Fruit fly (Drosophila melanogaster) whole organism, embryonic: ENCODE results near the gene STUB1.

Experiments used
- BEAF-32 ChIP-seq: fragments of 200-800 bp; sonication (Bioruptor generic); optimal IDR thresholded peaks from 3 replicates; lab custom pipeline; 2017; ENCODE audit warnings: missing biosample characterization, missing genetic modification characterization, mild to moderate bottlenecking, moderate library complexity, missing genetic modification reagents
- CG10147 ChIP-seq: fragments of 200-800 bp; sonication (Bioruptor generic); optimal IDR thresholded peaks from 2 replicates; lab custom pipeline; 2019; ENCODE audit warnings: missing biosample characterization, mild to moderate bottlenecking, missing genetic modification characterization, moderate library complexity
- CG10431 ChIP-seq: fragments of 200-800 bp; sonication (Bioruptor generic); optimal IDR thresholded peaks from 3 replicates; lab custom pipeline; 2018; ENCODE audit warnings: missing biosample characterization, mild to moderate bottlenecking, missing genetic modification characterization
- CG11085 ChIP-seq: fragments of 200-800 bp; sonication (Bioruptor generic); IDR thresholded peaks from 2 replicates; pipeline ENCODE4 v1.3.6; 2022; ENCODE audit warnings: missing biosample characterization, missing genetic modification characterization
- CG1603 ChIP-seq: fragments of 200-800 bp; sonication (Bioruptor generic); optimal IDR thresholded peaks from 2 replicates; lab custom pipeline; 2019; ENCODE audit warnings: missing biosample characterization, mild to moderate bottlenecking, missing genetic modification characterization, moderate library complexity
- CG17359 ChIP-seq: fragments of 200-800 bp; sonication (Bioruptor generic); optimal IDR thresholded peaks from 3 replicates; lab custom pipeline; 2018; ENCODE audit warnings: missing biosample characterization, mild to moderate bottlenecking, missing genetic modification characterization, moderate library complexity
- CG17829 ChIP-seq: fragments of 200-800 bp; optimal IDR thresholded peaks from 2 replicates; lab custom pipeline; 2019; ENCODE audit warnings: missing biosample characterization, mild to moderate bottlenecking, missing genetic modification characterization, moderate library complexity
- CG18262 ChIP-seq: fragments of 200-800 bp; optimal IDR thresholded peaks from 3 replicates; lab custom pipeline; 2019; ENCODE audit warnings: missing biosample characterization, mild to moderate bottlenecking, missing genetic modification characterization, moderate library complexity
- CG2202 ChIP-seq: fragments of 200-800 bp; sonication (Bioruptor generic); optimal IDR thresholded peaks from 2 replicates; lab custom pipeline; 2018; ENCODE audit warnings: missing biosample characterization, mild to moderate bottlenecking, missing genetic modification characterization
- CG31441 ChIP-seq: fragments of 200-800 bp; sonication (Bioruptor generic); IDR thresholded peaks from 2 replicates; pipeline ENCODE4 v1.3.6; 2022; ENCODE audit warnings: missing biosample characterization, missing genetic modification characterization
- CG3847 ChIP-seq: fragments of 200-800 bp; sonication (Bioruptor generic); IDR thresholded peaks from 2 replicates; pipeline ENCODE4 v1.3.6; 2022; ENCODE audit warnings: missing biosample characterization, missing genetic modification characterization
- CG6272 ChIP-seq: fragments of 200-800 bp; sonication (Bioruptor generic); IDR thresholded peaks from 2 replicates; pipeline ENCODE4 v1.3.6; 2022; ENCODE audit warnings: missing biosample characterization, missing genetic modification characterization
- CG6791 ChIP-seq: fragments of 200-800 bp; sonication (Bioruptor generic); IDR thresholded peaks from 3 replicates; pipeline ENCODE4 v1.3.6; 2022; ENCODE audit warnings: missing biosample characterization, missing genetic modification characterization; ENCODE audit not compliant: partially characterized antibody
- CG7372 ChIP-seq: fragments of 200-800 bp; sonication (Bioruptor generic); IDR thresholded peaks from 2 replicates; pipeline ENCODE4 v1.3.6; 2022; ENCODE audit warnings: missing biosample characterization, missing genetic modification characterization
- CG7839 ChIP-seq: fragments of 200-800 bp; sonication (Bioruptor generic); optimal IDR thresholded peaks from 3 replicates; lab custom pipeline; 2018; ENCODE audit warnings: missing biosample characterization, mild to moderate bottlenecking, missing genetic modification characterization, moderate library complexity
- CG9437 ChIP-seq: fragments of 200-800 bp; sonication (Bioruptor generic); optimal IDR thresholded peaks from 2 replicates; lab custom pipeline; 2018; ENCODE audit warnings: missing biosample characterization, mild to moderate bottlenecking, missing genetic modification characterization
- Dek ChIP-seq: fragments of 200-800 bp; sonication (Bioruptor generic); optimal IDR thresholded peaks from 3 replicates; lab custom pipeline; 2019; ENCODE audit warnings: missing biosample characterization, mild to moderate bottlenecking, missing genetic modification characterization, moderate library complexity
- HHEX ChIP-seq: fragments of 200-800 bp; sonication (Bioruptor generic); optimal IDR thresholded peaks from 3 replicates; lab custom pipeline; 2017; ENCODE audit warnings: missing biosample characterization, mild to moderate bottlenecking, missing genetic modification characterization, missing genetic modification reagents
- Jarid2 ChIP-seq: fragments of 200-800 bp; sonication (Bioruptor generic); optimal IDR thresholded peaks from 3 replicates; lab custom pipeline; 2017; ENCODE audit warnings: mild to moderate bottlenecking, missing biosample characterization, missing genetic modification reagents, missing genetic modification characterization
- Mes4 ChIP-seq: fragments of 200-800 bp; sonication (Bioruptor generic); optimal IDR thresholded peaks from 2 replicates; lab custom pipeline; 2016; ENCODE audit warnings: missing biosample characterization, missing genetic modification characterization
- Opbp ChIP-seq: fragments of 200-800 bp; sonication (Bioruptor generic); IDR thresholded peaks from 3 replicates; pipeline ENCODE4 v1.3.6; 2022; ENCODE audit warnings: missing biosample characterization, missing genetic modification characterization; ENCODE audit not compliant: partially characterized antibody
- Six4 ChIP-seq: fragments of 200-800 bp; sonication (Bioruptor generic); optimal IDR thresholded peaks from 2 replicates; lab custom pipeline; 2016; ENCODE audit warnings: missing biosample characterization, missing genetic modification characterization
- Tbp ChIP-seq: fragments of >200 bp; optimal IDR thresholded peaks from 2 replicates; lab custom pipeline; 2018; ENCODE audit warnings: missing biosample characterization, missing genetic modification characterization
- br ChIP-seq: fragments of >200 bp; optimal IDR thresholded peaks from 2 replicates; lab custom pipeline; 2017
- cas ChIP-seq: fragments of 200-800 bp; sonication (Bioruptor generic); IDR thresholded peaks from 2 replicates; pipeline ENCODE4 v1.3.6; 2022; ENCODE audit warnings: missing biosample characterization, missing genetic modification characterization
- chm ChIP-seq: fragments of 200-800 bp; sonication (Bioruptor generic); IDR thresholded peaks from 2 replicates; pipeline ENCODE4 v1.3.6; 2022; ENCODE audit warnings: missing biosample characterization, missing genetic modification characterization
- chn ChIP-seq: fragments of 200-800 bp; sonication (Bioruptor generic); optimal IDR thresholded peaks from 2 replicates; lab custom pipeline; 2016; ENCODE audit warnings: missing biosample characterization, missing genetic modification characterization
- cwo ChIP-seq: fragments of 200-800 bp; sonication (Bioruptor generic); optimal IDR thresholded peaks from 3 replicates; lab custom pipeline; 2017; ENCODE audit warnings: missing biosample characterization, missing genetic modification characterization, mild to moderate bottlenecking, moderate library complexity, missing genetic modification reagents
- disco-r ChIP-seq: fragments of 200-800 bp; sonication (Bioruptor generic); optimal IDR thresholded peaks from 2 replicates; lab custom pipeline; 2016; ENCODE audit warnings: missing biosample characterization, missing genetic modification characterization
- dpn ChIP-seq, 2 experiments: fragments of 200-800 bp; sonication (Bioruptor generic); optimal IDR thresholded peaks; 3 replicates each; lab custom pipeline; 2016; ENCODE audit warnings: missing biosample characterization in 2 of 2, missing genetic modification characterization in 2 of 2
- fd64A ChIP-seq: fragments of 200-800 bp; sonication (Bioruptor generic); optimal IDR thresholded peaks from 3 replicates; lab custom pipeline; 2018; ENCODE audit warnings: missing biosample characterization, mild to moderate bottlenecking, missing genetic modification characterization
- fd96Cb ChIP-seq: fragments of 200-800 bp; sonication (Bioruptor generic); optimal IDR thresholded peaks from 2 replicates; lab custom pipeline; 2018; ENCODE audit warnings: missing biosample characterization, mild to moderate bottlenecking, missing genetic modification characterization, moderate library complexity
- ftz-f1 ChIP-seq: fragments of 200-800 bp; sonication (Bioruptor generic); optimal IDR thresholded peaks from 2 replicates; lab custom pipeline; 2016; ENCODE audit warnings: missing biosample characterization, missing genetic modification characterization
- h ChIP-seq: fragments of >200 bp; optimal IDR thresholded peaks from 2 replicates; lab custom pipeline; 2017
- hb ChIP-seq: fragments of 200-800 bp; sonication (Bioruptor generic); IDR thresholded peaks from 3 replicates; pipeline ENCODE4 v1.3.6; 2022; ENCODE audit warnings: missing biosample characterization, missing genetic modification characterization; ENCODE audit not compliant: partially characterized antibody
- inv ChIP-seq: fragments of 200-800 bp; sonication (Bioruptor generic); IDR thresholded peaks from 2 replicates; pipeline ENCODE4 v1.3.6; 2022; ENCODE audit warnings: missing biosample characterization, missing genetic modification characterization; ENCODE audit not compliant: partially characterized antibody
- ken ChIP-seq: fragments of 200-800 bp; sonication (Bioruptor generic); IDR thresholded peaks from 3 replicates; pipeline ENCODE4 v1.3.6; 2022; ENCODE audit warnings: missing biosample characterization, missing genetic modification characterization
- lov ChIP-seq, 2 experiments: fragments of 200-800 bp in 1 of 2; fragments of >200 bp in 1 of 2; sonication (Bioruptor generic) in 1 of 2; IDR thresholded peaks in 1 of 2; optimal IDR thresholded peaks in 1 of 2; 2 replicates in 1 of 2; 3 replicates in 1 of 2; pipeline versions ENCODE4 v1.3.6 to Lab custom; 2017 to 2022; ENCODE audit warnings: missing biosample characterization in 1 of 2, missing genetic modification characterization in 1 of 2
- peb ChIP-seq: fragments of 200-800 bp; sonication (Bioruptor generic); IDR thresholded peaks from 2 replicates; pipeline ENCODE4 v1.3.6; 2022; ENCODE audit warnings: missing biosample characterization, missing genetic modification characterization
- phol ChIP-seq: fragments of 200-800 bp; sonication (Bioruptor generic); optimal IDR thresholded peaks from 3 replicates; lab custom pipeline; 2018; ENCODE audit warnings: missing biosample characterization, mild to moderate bottlenecking, missing genetic modification characterization, moderate library complexity
- rib ChIP-seq: fragments of 200-800 bp; sonication (Bioruptor generic); IDR thresholded peaks from 2 replicates; pipeline ENCODE4 v1.3.6; 2022; ENCODE audit warnings: missing biosample characterization, missing genetic modification characterization
- scrt ChIP-seq: fragments of 200-800 bp; sonication (Bioruptor generic); optimal IDR thresholded peaks from 2 replicates; lab custom pipeline; 2018; ENCODE audit warnings: missing biosample characterization, mild to moderate bottlenecking, missing genetic modification characterization, moderate library complexity
- sd ChIP-seq: fragments of 200-800 bp; sonication (Bioruptor generic); optimal IDR thresholded peaks from 3 replicates; lab custom pipeline; 2018; ENCODE audit warnings: missing biosample characterization, mild to moderate bottlenecking, missing genetic modification characterization, moderate library complexity
- tap ChIP-seq: fragments of 200-800 bp; optimal IDR thresholded peaks from 3 replicates; lab custom pipeline; 2019; ENCODE audit warnings: missing biosample characterization, mild to moderate bottlenecking, missing genetic modification characterization, moderate library complexity
- tio ChIP-seq: fragments of 200-800 bp; sonication (Bioruptor generic); optimal IDR thresholded peaks from 2 replicates; lab custom pipeline; 2017; ENCODE audit warnings: missing biosample characterization, missing genetic modification characterization, inconsistent platforms
- tup ChIP-seq: fragments of 200-800 bp; sonication (Bioruptor generic); optimal IDR thresholded peaks from 2 replicates; lab custom pipeline; 2016; ENCODE audit warnings: missing biosample characterization, mild to moderate bottlenecking, missing genetic modification characterization, moderate library complexity
- wdn ChIP-seq: fragments of 200-800 bp; sonication (Bioruptor generic); IDR thresholded peaks from 2 replicates; pipeline ENCODE4 v1.3.6; 2022; ENCODE audit warnings: missing biosample characterization, missing genetic modification characterization
- zf30C ChIP-seq: fragments of 200-800 bp; sonication (Bioruptor generic); optimal IDR thresholded peaks from 3 replicates; lab custom pipeline; 2018; ENCODE audit warnings: missing biosample characterization, mild to moderate bottlenecking, missing genetic modification characterization

Gene STUB1

DNA sequence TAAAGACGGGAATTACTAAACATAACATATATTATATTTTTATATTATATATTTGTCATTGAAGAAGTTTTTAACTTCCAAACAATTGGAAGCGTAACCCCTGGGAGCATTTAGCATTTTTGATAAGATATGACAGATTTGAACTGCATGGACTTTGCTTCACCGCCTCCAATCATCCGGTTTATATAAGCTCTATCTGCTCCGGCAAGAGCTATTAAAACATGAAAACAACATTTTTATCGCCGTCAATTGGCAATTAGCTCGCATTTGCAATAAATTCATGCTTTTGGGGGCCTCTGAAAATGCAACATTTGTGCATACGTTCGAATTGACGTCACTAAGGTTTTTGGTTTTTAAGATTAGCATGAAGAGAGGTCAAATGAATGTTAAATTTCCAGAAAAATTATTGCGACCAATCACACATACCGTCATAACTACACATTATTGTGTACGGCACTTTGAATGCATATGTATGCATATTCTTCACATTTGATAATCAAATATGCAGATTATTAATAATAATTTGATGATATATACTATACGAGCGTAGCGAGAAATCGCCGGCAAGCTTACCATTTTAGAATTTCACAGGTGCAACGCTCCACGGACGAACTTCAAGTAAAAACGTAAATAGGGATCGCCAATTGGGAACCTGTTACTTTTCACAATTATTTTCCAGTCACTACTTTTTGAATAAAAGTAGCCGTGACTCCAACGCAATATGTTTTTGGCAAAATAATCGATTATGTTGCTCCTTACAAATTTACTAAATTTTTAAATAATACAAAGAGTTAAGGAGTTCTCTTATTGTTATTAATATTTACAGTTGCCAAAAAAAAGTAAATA is 41.5 kb upstream of the STUB1 start, which contains the start of gene Mdh1 (continued):
- TF ChIP-seq hb (no peak), CG3847 (GFP tag; lab: Robert Waterston, UW) (no peak), Opbp (GFP tag; lab: Robert Waterston, UW) (0 out of 3 replicates have a peak, but pooled peaks have one; percentile 27), tio (GFP tag; lab: Kevin White, UChicago) (no peak), wdn (GFP tag; lab: Robert Waterston, UW) (no peak), cas (GFP tag; lab: Robert Waterston, UW) (no peak)

DNA sequence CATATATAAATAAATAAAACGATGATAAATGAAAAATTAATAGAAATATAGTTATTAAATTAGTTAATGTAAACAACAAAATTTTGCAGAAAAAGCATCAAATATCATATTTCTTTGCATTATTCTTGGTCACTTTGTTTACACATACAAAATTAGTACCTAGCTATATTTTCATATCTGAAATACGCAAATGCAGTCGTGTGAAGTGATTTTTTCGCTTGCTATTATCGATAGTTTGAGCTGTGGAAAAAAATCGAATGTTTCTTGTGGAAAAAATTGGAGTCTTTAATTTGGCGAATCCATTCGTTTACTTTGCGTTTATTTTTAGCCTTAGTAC is 40.9 kb upstream of the STUB1 start, which contains the start of gene Cnot4:
Gene Cnot4 (plus strand): TSS at position 229 of the 337 bp plus-strand sequence.
- TF ChIP-seq Dek (tag; lab: Kevin White, UChicago): no peak
- TF ChIP-seq Mes4 (GFP tag; lab: Kevin White, UChicago): no peak
- no peak for TF ChIP-seq Tbp
- peak; percentile 35 for TF ChIP-seq CG9437
- no peak for TF ChIP-seq chn (GFP tag; lab: Kevin White, UChicago)
- peak; percentile 17 for TF ChIP-seq CG1603 (tag; lab: Kevin White, UChicago)
- no peak for TF ChIP-seq CG2202 (tag; lab: Kevin White, UChicago)
- TF ChIP-seq Jarid2 (GFP tag; lab: Kevin White, UChicago): no peak
- no peak for TF ChIP-seq Six4 (GFP tag; lab: Kevin White, UChicago)
- no peak for TF ChIP-seq ftz-f1 (GFP tag; lab: Kevin White, UChicago)
- no peak for TF ChIP-seq ken (GFP tag; lab: Robert Waterston, UW)
- no peak for TF ChIP-seq cwo (GFP tag; lab: Kevin White, UChicago)
- no peak for TF ChIP-seq fd96Cb (tag; lab: Kevin White, UChicago)
- no peak for TF ChIP-seq CG17359 (tag; lab: Kevin White, UChicago)
- no peak for TF ChIP-seq sd (tag; lab: Kevin White, UChicago)
- TF ChIP-seq disco-r (GFP tag; lab: Kevin White, UChicago): no peak
- peak; percentile 69 for TF ChIP-seq BEAF-32
- peak; percentile 30 for TF ChIP-seq CG18262 (tag; lab: Kevin White, UChicago)
- TF ChIP-seq inv (GFP tag; lab: Robert Waterston, UW): 0 out of 2 replicates have a peak, but pooled peaks have one; percentile 30
- TF ChIP-seq rib: no peak
- no peak for TF ChIP-seq chm
- TF ChIP-seq tup (GFP tag; lab: Kevin White, UChicago): no peak
- TF ChIP-seq peb (GFP tag; lab: Robert Waterston, UW): no peak
- TF ChIP-seq CG6791 (GFP tag; lab: Robert Waterston, UW): 0 out of 3 replicates have a peak, but pooled peaks have one; percentile 31
- TF ChIP-seq phol: peak; percentile 23
- no peak for TF ChIP-seq HHEX (GFP tag; lab: Kevin White, UChicago)
- TF ChIP-seq CG7839: no peak
- TF ChIP-seq br: no peak
- TF ChIP-seq fd64A (GFP tag; lab: Kevin White, UChicago): no peak
- no peak for TF ChIP-seq h (lab: Kevin White, UChicago)
- TF ChIP-seq lov (optimal IDR thresholded peaks at IDR 0.05; lab: Kevin White, UChicago): no peak
- TF ChIP-seq lov (GFP tag; IDR thresholded peaks at IDR 0.05; lab: Robert Waterston, UW): no peak
- no peak for TF ChIP-seq dpn (GFP tag; optimal IDR thresholded peaks at IDR 0.05; lab: Kevin White, UChicago)
- TF ChIP-seq CG10147: no peak
- peak; percentile 89; the same call in 1 of the 2 replicates for TF ChIP-seq CG31441
- no peak for TF ChIP-seq CG7372
- no peak for TF ChIP-seq CG10431 (GFP tag; lab: Kevin White, UChicago)
- TF ChIP-seq scrt (GFP tag; lab: Kevin White, UChicago): no peak
- TF ChIP-seq zf30C (GFP tag; lab: Kevin White, UChicago): no peak
- no peak for TF ChIP-seq CG6272 (GFP tag; lab: Robert Waterston, UW)
- TF ChIP-seq tap (tag; lab: Kevin White, UChicago): no peak
- TF ChIP-seq CG17829 (tag; lab: Kevin White, UChicago): peak; percentile 29
- TF ChIP-seq CG11085 (GFP tag; lab: Robert Waterston, UW): no peak
